Worm (Caenorhabditis elegans): ENCODE measurements around the gene F59A1.15.

F59A1.15 gene

ce11 chrV:17664367-17664766 lies 19.3 kb downstream of the F59A1.15 start (continued):
- TF ChIP-seq hrde-1 (tag; optimal IDR thresholded peaks at IDR 0.05; ENCODE audit: borderline replicate concordance), result no peak
- no peak for TF ChIP-seq lin-26 (GFP tag; IDR thresholded peaks at IDR 0.05)
- no peak for TF ChIP-seq zim-3 (tag; optimal IDR thresholded peaks at IDR 0.05)
- no peak for TF ChIP-seq unc-130 (GFP tag; optimal IDR thresholded peaks at IDR 0.05)
- no peak for TF ChIP-seq F57C9.4 (tag; optimal IDR thresholded peaks at IDR 0.05)
- TF ChIP-seq rcor-1 (GFP tag; IDR thresholded peaks at IDR 0.05), result no peak
- no peak for TF ChIP-seq ets-4 (GFP tag; optimal IDR thresholded peaks at IDR 0.05)
- TF ChIP-seq F49E8.2 (tag; optimal IDR thresholded peaks at IDR 0.05; ENCODE audit: insufficient read depth), result no peak
- no peak for TF ChIP-seq madf-10 (tag; optimal IDR thresholded peaks at IDR 0.05)
- no peak for TF ChIP-seq die-1 (tag; optimal IDR thresholded peaks at IDR 0.05)

DNA sequence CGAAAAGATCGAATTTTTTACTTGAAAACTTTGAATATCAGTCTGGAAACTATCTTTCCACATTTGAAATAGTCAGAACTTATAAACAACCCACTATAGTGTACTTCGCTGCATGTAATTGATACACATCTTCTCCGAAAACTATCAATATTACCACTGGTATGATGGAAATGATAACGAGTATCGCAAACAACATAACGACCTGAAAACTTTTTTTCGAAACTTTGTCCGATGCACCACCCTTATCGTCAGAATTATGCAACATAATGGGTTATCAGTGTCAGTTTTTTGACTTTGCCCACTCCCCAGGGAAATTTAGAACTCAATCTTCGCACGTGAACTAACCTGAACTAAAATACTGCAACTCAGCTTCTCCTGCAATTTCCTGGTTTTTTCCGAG lies 21.4 kb downstream of the F59A1.15 start:
- TF ChIP-seq atf-7 (tag; optimal IDR thresholded peaks at IDR 0.05), result peak; percentile 41
- no peak for TF ChIP-seq ZK185.1 (tag; optimal IDR thresholded peaks at IDR 0.05; ENCODE audit: poor library complexity, severe bottlenecking)
- TF ChIP-seq snpc-4 (GFP tag; optimal IDR thresholded peaks at IDR 0.05), result no peak
- TF ChIP-seq snpc-4 (tag; optimal IDR thresholded peaks at IDR 0.05), result peak in 1 of 4 experiments; percentile 0
- TF ChIP-seq nhr-80 (tag; optimal IDR thresholded peaks at IDR 0.05), result peak; percentile 87

ce11 chrV:17660003-17660402 lies 23.7 kb downstream of the F59A1.15 start, which contains the start of gene dgat-2:
dgat-2 (plus strand) TSS chrV:17660303.
- no peak for TF ChIP-seq rpc-1 (optimal IDR thresholded peaks at IDR 0.05)
- TF ChIP-seq rpc-1 (tag; optimal IDR thresholded peaks at IDR 0.05), result peak; percentile 10
- no peak for TF ChIP-seq lir-1 (GFP tag; conservative IDR thresholded peaks at IDR 0.05)
- TF ChIP-seq repo-1 (tag; optimal IDR thresholded peaks at IDR 0.05), result no peak

DNA sequence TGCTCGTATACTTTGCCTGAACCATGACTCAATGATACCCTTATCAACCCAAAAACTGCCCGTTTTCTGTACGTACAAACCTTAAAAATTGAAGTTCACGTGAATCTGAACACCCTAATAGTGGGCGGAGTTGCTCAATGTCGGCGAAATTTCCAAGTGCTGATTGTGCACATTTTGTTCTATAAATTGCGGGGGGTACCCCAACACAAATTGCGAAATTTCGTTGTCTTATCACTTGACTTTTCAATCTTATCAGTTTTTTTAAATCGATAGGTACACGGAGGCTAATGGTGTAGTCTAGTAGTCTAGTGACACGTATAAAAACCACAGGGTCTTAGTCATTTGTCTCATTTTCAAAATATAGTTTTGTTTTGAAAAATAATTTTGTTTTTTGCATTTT lies 24.4 kb downstream of the F59A1.15 start, which contains the start of gene fbxa-108:
Gene fbxa-108, minus strand, starts transcription at position 158 of the 400 bp plus-strand sequence.
- TF ChIP-seq snpc-1.1 (tag; optimal IDR thresholded peaks at IDR 0.05; ENCODE audit: insufficient read depth), result no peak
- TF ChIP-seq chd-7 (tag; optimal IDR thresholded peaks at IDR 0.05), result no peak
- no peak for TF ChIP-seq ceh-27 (GFP tag; optimal IDR thresholded peaks at IDR 0.05)
- no peak for TF ChIP-seq cebp-2 (GFP tag; IDR thresholded peaks at IDR 0.05)
- TF ChIP-seq hlh-26 (GFP tag; conservative IDR thresholded peaks at IDR 0.05), result no peak
- TF ChIP-seq snpc-4 (GFP tag; optimal IDR thresholded peaks at IDR 0.05), result no peak
- TF ChIP-seq snpc-4 (tag; optimal IDR thresholded peaks at IDR 0.05), result peak in 3 of 4 experiments; percentile 45 to 71 (median 61)
- no peak for TF ChIP-seq egl-18 (GFP tag; IDR thresholded peaks at IDR 0.05)
- TF ChIP-seq sptf-2 (GFP tag; optimal IDR thresholded peaks at IDR 0.05), result no peak
- TF ChIP-seq F23B12.7 (tag; optimal IDR thresholded peaks at IDR 0.05; ENCODE audit: insufficient read depth), result peak; percentile 10
- no peak for TF ChIP-seq rec-8 (tag; optimal IDR thresholded peaks at IDR 0.05)
- no peak for TF ChIP-seq lir-1 (GFP tag; conservative IDR thresholded peaks at IDR 0.05)
- no peak for TF ChIP-seq aptf-2 (GFP tag; conservative IDR thresholded peaks at IDR 0.05)
- no peak for TF ChIP-seq gei-17 (GFP tag; optimal IDR thresholded peaks at IDR 0.05)
- TF ChIP-seq Y67H2A.10 (GFP tag; conservative IDR thresholded peaks at IDR 0.05), result no peak
- no peak for TF ChIP-seq K11D2.4 (GFP tag; IDR thresholded peaks at IDR 0.05)
- peak; percentile 59 for TF ChIP-seq nhr-90 (tag; optimal IDR thresholded peaks at IDR 0.05)
- TF ChIP-seq K12H6.12 (tag; optimal IDR thresholded peaks at IDR 0.05), result no peak
- TF ChIP-seq ceh-91 (GFP tag; IDR thresholded peaks at IDR 0.05), result no peak
- TF ChIP-seq F33H1.4 (GFP tag; IDR thresholded peaks at IDR 0.05), result no peak
- no peak for TF ChIP-seq F39B2.1 (GFP tag; IDR thresholded peaks at IDR 0.05)
- no peak for TF ChIP-seq hmg-20 (GFP tag; IDR thresholded peaks at IDR 0.05)
- no peak for TF ChIP-seq akir-1 (GFP tag; optimal IDR thresholded peaks at IDR 0.05)
- TF ChIP-seq lag-1 (GFP tag; IDR thresholded peaks at IDR 0.05), result no peak
- TF ChIP-seq Y95B8A.8 (GFP tag; IDR thresholded peaks at IDR 0.05), result no peak
- TF ChIP-seq zim-3 (tag; optimal IDR thresholded peaks at IDR 0.05), result no peak
- TF ChIP-seq tlf-1 (GFP tag; optimal IDR thresholded peaks at IDR 0.05), result no peak
- no peak for TF ChIP-seq lin-26 (GFP tag; IDR thresholded peaks at IDR 0.05)
- no peak for TF ChIP-seq rpc-1 (optimal IDR thresholded peaks at IDR 0.05)
- no peak for TF ChIP-seq rpc-1 (tag; optimal IDR thresholded peaks at IDR 0.05)
- TF ChIP-seq atf-7 (tag; optimal IDR thresholded peaks at IDR 0.05), result peak; percentile 78
- TF ChIP-seq lsy-27 (tag; optimal IDR thresholded peaks at IDR 0.05; ENCODE audit: borderline replicate concordance, insufficient read depth), result no peak
